Fruit fly (Drosophila melanogaster) whole organism, embryonic: Measurements from ENCODE around the gene CG43332.

Source experiments
- Awh ChIP-seq: fragments of 200-800 bp; sonication (Bioruptor generic); IDR thresholded peaks from 2 replicates; pipeline ENCODE4, ENCODE4 v1.3.6; 2022; ENCODE audit warnings: missing biosample characterization, missing genetic modification characterization
- Blimp-1 ChIP-seq: fragments of 200-800 bp; sonication (Bioruptor generic); optimal IDR thresholded peaks from 3 replicates; lab custom pipeline; 2018; ENCODE audit warnings: missing biosample characterization, missing genetic modification characterization, mild to moderate bottlenecking, moderate library complexity, missing genetic modification reagents
- CG11085 ChIP-seq: fragments of 200-800 bp; sonication (Bioruptor generic); IDR thresholded peaks from 2 replicates; pipeline ENCODE4 v1.3.6; 2022; ENCODE audit warnings: missing biosample characterization, missing genetic modification characterization
- CG11504 ChIP-seq: fragments of 200-800 bp; sonication (Bioruptor generic); optimal IDR thresholded peaks from 3 replicates; lab custom pipeline; 2019; ENCODE audit warnings: missing biosample characterization, mild to moderate bottlenecking, missing genetic modification characterization, moderate library complexity
- CG12659 ChIP-seq: fragments of 200-800 bp; sonication (Bioruptor generic); optimal IDR thresholded peaks from 3 replicates; lab custom pipeline; 2017; ENCODE audit warnings: mild to moderate bottlenecking, missing biosample characterization, missing genetic modification reagents, missing genetic modification characterization
- CG13424 ChIP-seq: fragments of 200-800 bp; sonication (Bioruptor generic); optimal IDR thresholded peaks from 2 replicates; lab custom pipeline; 2019; ENCODE audit warnings: missing biosample characterization, mild to moderate bottlenecking, missing genetic modification characterization, moderate library complexity
- CG14441 ChIP-seq: fragments of 200-800 bp; sonication (Bioruptor generic); IDR thresholded peaks from 2 replicates; pipeline ENCODE4 v1.3.6; 2022; ENCODE audit warnings: missing biosample characterization, missing genetic modification characterization
- CG1647 ChIP-seq: fragments of 200-800 bp; sonication (Bioruptor generic); optimal IDR thresholded peaks from 3 replicates; lab custom pipeline; 2016; ENCODE audit warnings: missing biosample characterization, missing genetic modification characterization
- CG30431 ChIP-seq: fragments of 200-800 bp; sonication (Bioruptor generic); optimal IDR thresholded peaks from 2 replicates; lab custom pipeline; 2017; ENCODE audit warnings: missing biosample characterization, missing genetic modification characterization
- CG3163 ChIP-seq: fragments of 200-800 bp; sonication (Bioruptor generic); optimal IDR thresholded peaks from 3 replicates; lab custom pipeline; 2016; ENCODE audit warnings: missing biosample characterization, missing genetic modification characterization
- CG34376 ChIP-seq: fragments of 200-800 bp; sonication (Bioruptor generic); optimal IDR thresholded peaks from 2 replicates; lab custom pipeline; 2018; ENCODE audit warnings: missing biosample characterization, mild to moderate bottlenecking, missing genetic modification characterization
- CG4707 ChIP-seq: fragments of 200-800 bp; sonication (Bioruptor generic); optimal IDR thresholded peaks from 2 replicates; lab custom pipeline; 2018; ENCODE audit warnings: missing biosample characterization, mild to moderate bottlenecking, missing genetic modification characterization, moderate library complexity
- Dad ChIP-seq: fragments of 200-800 bp; sonication (Bioruptor generic); optimal IDR thresholded peaks from 3 replicates; lab custom pipeline; 2016; ENCODE audit warnings: missing biosample characterization, missing genetic modification characterization
- Deaf1 ChIP-seq: fragments of 200-800 bp; optimal IDR thresholded peaks from 3 replicates; lab custom pipeline; 2019; ENCODE audit warnings: missing biosample characterization, mild to moderate bottlenecking, missing genetic modification characterization, moderate library complexity
- Dll ChIP-seq: fragments of 200-800 bp; sonication (Bioruptor generic); IDR thresholded peaks from 4 replicates; pipeline ENCODE4 v1.3.6; 2022; ENCODE audit warnings: missing biosample characterization, missing genetic modification characterization; ENCODE audit not compliant: partially characterized antibody
- Doc2 ChIP-seq: fragments of 200-800 bp; sonication (Bioruptor generic); IDR thresholded peaks from 2 replicates; pipeline ENCODE4 v1.3.6; 2022; ENCODE audit warnings: missing biosample characterization, missing genetic modification characterization
- Hr51 ChIP-seq, 2 experiments: fragments of 200-800 bp; sonication (Bioruptor generic); optimal IDR thresholded peaks; 2 replicates in 1 of 2; 3 replicates in 1 of 2; lab custom pipeline; 2016 to 2018; ENCODE audit warnings: missing biosample characterization in 2 of 2, missing genetic modification characterization in 2 of 2, mild to moderate bottlenecking in 1 of 2, moderate library complexity in 1 of 2
- Hr78 ChIP-seq, 2 experiments: fragments of 200-800 bp in 1 of 2; fragments of >200 bp in 1 of 2; sonication (Bioruptor generic) in 1 of 2; optimal IDR thresholded peaks; 2 replicates each; lab custom pipeline; 2017 to 2019; ENCODE audit warnings: missing biosample characterization in 2 of 2, missing genetic modification characterization in 2 of 2, mild to moderate bottlenecking in 1 of 2, moderate library complexity in 1 of 2
- Max ChIP-seq: fragments of 200-800 bp; sonication (Bioruptor generic); optimal IDR thresholded peaks from 2 replicates; lab custom pipeline; 2016; ENCODE audit warnings: missing biosample characterization, mild to moderate bottlenecking, missing genetic modification characterization
- NK7.1 ChIP-seq: fragments of 200-800 bp; sonication (Bioruptor generic); optimal IDR thresholded peaks from 3 replicates; lab custom pipeline; 2016; ENCODE audit warnings: missing biosample characterization, missing genetic modification characterization
- Sin3A ChIP-seq: fragments of >200 bp; optimal IDR thresholded peaks from 2 replicates; lab custom pipeline; 2018
- Trl ChIP-seq, 3 experiments: fragments of >200 bp in 2 of 3; fragments of 200-800 bp in 1 of 3; sonication (Bioruptor generic) in 1 of 3; optimal IDR thresholded peaks; 2 replicates in 1 of 3; 3 replicates in 2 of 3; lab custom pipeline; 2016 to 2017; ENCODE audit warnings: missing biosample characterization in 1 of 3, missing genetic modification characterization in 1 of 3
- ara ChIP-seq: fragments of 200-800 bp; sonication (Bioruptor generic); IDR thresholded peaks from 2 replicates; pipeline ENCODE4 v1.3.6; 2022; ENCODE audit warnings: missing biosample characterization, missing genetic modification characterization
- chinmo ChIP-seq: fragments of 200-800 bp; sonication (Bioruptor generic); IDR thresholded peaks from 4 replicates; pipeline ENCODE4 v1.3.6; 2022; ENCODE audit warnings: missing biosample characterization, missing genetic modification characterization; ENCODE audit not compliant: partially characterized antibody
- grn ChIP-seq: fragments of 200-800 bp; sonication (Bioruptor generic); optimal IDR thresholded peaks from 3 replicates; lab custom pipeline; 2017; ENCODE audit warnings: missing biosample characterization, missing genetic modification characterization
- ham ChIP-seq: fragments of 200-800 bp; sonication (Bioruptor generic); IDR thresholded peaks from 2 replicates; pipeline ENCODE4 v1.3.6; 2022; ENCODE audit warnings: missing biosample characterization, missing genetic modification characterization
- inv ChIP-seq: fragments of 200-800 bp; sonication (Bioruptor generic); IDR thresholded peaks from 2 replicates; pipeline ENCODE4 v1.3.6; 2022; ENCODE audit warnings: missing biosample characterization, missing genetic modification characterization; ENCODE audit not compliant: partially characterized antibody
- kah ChIP-seq: fragments of 200-800 bp; sonication (Bioruptor generic); optimal IDR thresholded peaks from 2 replicates; lab custom pipeline; 2018; ENCODE audit warnings: missing biosample characterization, mild to moderate bottlenecking, missing genetic modification characterization
- maf-S ChIP-seq: fragments of 200-800 bp; sonication (Bioruptor generic); optimal IDR thresholded peaks from 2 replicates; lab custom pipeline; 2016; ENCODE audit warnings: missing biosample characterization, missing genetic modification characterization
- oc ChIP-seq: fragments of 200-800 bp; sonication (Bioruptor generic); optimal IDR thresholded peaks from 2 replicates; lab custom pipeline; 2018; ENCODE audit warnings: missing biosample characterization, mild to moderate bottlenecking, missing genetic modification characterization, moderate library complexity
- pb ChIP-seq: fragments of 200-800 bp; sonication (Bioruptor generic); optimal IDR thresholded peaks from 3 replicates; lab custom pipeline; 2016; ENCODE audit warnings: missing biosample characterization, missing genetic modification characterization
- pita ChIP-seq: fragments of 200-800 bp; sonication (Bioruptor generic); optimal IDR thresholded peaks from 2 replicates; lab custom pipeline; 2017; ENCODE audit warnings: missing biosample characterization, mild to moderate bottlenecking, missing genetic modification characterization
- pros ChIP-seq: fragments of 200-800 bp; sonication (Bioruptor generic); optimal IDR thresholded peaks from 3 replicates; lab custom pipeline; 2019; ENCODE audit warnings: missing biosample characterization, mild to moderate bottlenecking, missing genetic modification characterization, moderate library complexity
- pzg ChIP-seq: fragments of 200-800 bp; sonication (Bioruptor generic); optimal IDR thresholded peaks from 3 replicates; lab custom pipeline; 2018; ENCODE audit warnings: missing biosample characterization, mild to moderate bottlenecking, missing genetic modification characterization, moderate library complexity
- ranshi ChIP-seq: fragments of 200-800 bp; sonication (Bioruptor generic); IDR thresholded peaks from 2 replicates; pipeline ENCODE4 v1.3.6; 2022; ENCODE audit warnings: missing biosample characterization, missing genetic modification characterization
- ro ChIP-seq: fragments of 200-800 bp; sonication (Bioruptor generic); IDR thresholded peaks from 2 replicates; pipeline ENCODE4 v1.3.6; 2022; ENCODE audit warnings: missing biosample characterization, missing genetic modification characterization
- sc ChIP-seq, 3 experiments: fragments of >200 bp in 2 of 3; fragments of 200-800 bp in 1 of 3; sonication (Bioruptor generic) in 1 of 3; optimal IDR thresholded peaks; 2 replicates in 2 of 3; 3 replicates in 1 of 3; lab custom pipeline; 2017; ENCODE audit warnings: mild to moderate bottlenecking in 1 of 3, missing biosample characterization in 1 of 3, missing genetic modification characterization in 1 of 3, missing genetic modification reagents in 1 of 3
- slp2 ChIP-seq: fragments of 200-800 bp; sonication (Bioruptor generic); optimal IDR thresholded peaks from 2 replicates; lab custom pipeline; 2016; ENCODE audit warnings: missing biosample characterization, missing genetic modification characterization
- tgo ChIP-seq: fragments of 200-800 bp; sonication (Bioruptor generic); IDR thresholded peaks from 3 replicates; pipeline ENCODE4 v1.3.6; 2022; ENCODE audit warnings: missing biosample characterization, missing genetic modification characterization
- vvl ChIP-seq: fragments of 200-800 bp; sonication (Bioruptor generic); IDR thresholded peaks from 2 replicates; pipeline ENCODE4 v1.3.6; 2022; ENCODE audit warnings: missing biosample characterization, missing genetic modification characterization
- zfh2 ChIP-seq: fragments of 200-800 bp; sonication (Bioruptor generic); optimal IDR thresholded peaks from 2 replicates; lab custom pipeline; 2016; ENCODE audit warnings: missing biosample characterization, missing genetic modification characterization

Gene CG43332

DNA sequence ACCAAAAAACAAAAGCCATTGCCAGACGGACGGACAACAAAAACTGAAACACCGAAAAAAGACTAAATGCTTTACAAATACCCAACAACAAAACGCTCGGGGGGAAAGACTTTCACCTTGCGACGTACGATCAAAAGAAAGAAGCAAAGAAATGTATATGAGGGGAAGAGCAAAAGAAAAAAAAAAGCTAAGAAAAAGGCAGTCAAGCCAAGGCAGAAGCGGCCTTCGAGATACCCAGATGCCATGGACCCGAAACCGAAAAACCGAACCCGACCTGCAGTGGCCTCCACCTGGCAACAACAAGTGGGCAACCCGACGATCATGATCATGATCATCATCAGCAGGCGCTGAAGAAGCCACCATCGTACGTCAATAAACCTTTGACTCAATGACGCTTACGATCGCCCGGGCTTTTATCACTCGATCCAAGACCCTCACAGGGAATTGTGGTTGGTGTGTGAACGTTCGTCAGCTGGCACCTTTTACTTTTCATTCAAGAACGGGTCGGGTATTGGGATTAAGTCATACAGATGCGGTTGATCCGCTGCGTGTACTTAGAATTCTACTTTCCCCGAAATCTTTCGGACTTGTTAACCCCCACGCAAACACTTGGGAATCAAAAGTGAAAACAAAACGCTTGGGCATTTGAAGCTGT is 20.0 kb upstream of the CG43332 start:
- TF ChIP-seq Sin3A (lab: Kevin White, UChicago): no peak
- no peak for TF ChIP-seq pzg
- no peak for TF ChIP-seq CG13424 (tag; lab: Kevin White, UChicago)
- TF ChIP-seq ro (GFP tag; lab: Robert Waterston, UW): no peak
- TF ChIP-seq CG4707 (GFP tag; lab: Kevin White, UChicago): no peak
- peak; percentile 1 for TF ChIP-seq grn
- peak in 1 of 2 experiments; percentile 65 for TF ChIP-seq Hr78 (GFP tag; optimal IDR thresholded peaks at IDR 0.05; lab: Kevin White, UChicago)
- 0 out of 2 replicates have a peak, but pooled peaks have one; percentile 13 for TF ChIP-seq ara (GFP tag; lab: Robert Waterston, UW)
- peak; percentile 99 for TF ChIP-seq pros (GFP tag; lab: Kevin White, UChicago)
- no peak for TF ChIP-seq kah (GFP tag; lab: Kevin White, UChicago)
- TF ChIP-seq Blimp-1 (GFP tag; lab: Kevin White, UChicago): peak; percentile 97
- no peak for TF ChIP-seq zfh2

DNA sequence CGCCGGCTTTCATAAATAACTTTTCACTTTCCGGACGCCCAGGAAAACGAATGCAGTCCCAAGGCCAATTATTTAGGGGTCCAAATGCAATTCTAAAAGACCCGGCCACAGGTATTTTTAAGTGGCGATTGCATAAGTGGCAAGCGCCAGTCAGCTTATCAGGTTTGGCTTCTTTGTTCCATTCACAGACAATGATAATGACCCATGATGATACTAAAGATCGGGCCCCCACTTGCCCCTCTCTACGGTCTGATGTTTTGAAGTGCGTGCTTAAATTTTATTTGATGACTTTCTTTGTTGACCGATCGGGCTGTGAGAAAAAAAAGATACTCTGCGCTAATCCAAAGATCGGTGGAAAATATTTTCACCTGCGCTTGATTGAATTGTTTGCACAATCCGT is 18.8 kb upstream of the CG43332 start:
- TF ChIP-seq maf-S (no peak), sc (optimal IDR thresholded peaks at IDR 0.05; lab: Kevin White, UChicago) (no peak), sc (GFP tag; optimal IDR thresholded peaks at IDR 0.05; lab: Kevin White, UChicago) (no peak), CG12659 (GFP tag; lab: Kevin White, UChicago) (no peak), oc (peak; percentile 71), Doc2 (GFP tag; lab: Robert Waterston, UW) (no peak), Blimp-1 (GFP tag; lab: Kevin White, UChicago) (peak; percentile 35), pb (no peak), ranshi (GFP tag; lab: Robert Waterston, UW) (no peak), CG1647 (no peak), Hr51 (GFP tag; optimal IDR thresholded peaks at IDR 0.05; lab: Kevin White, UChicago) (no peak)
- TF ChIP-seq, all 482 proteins: peak for 2

DNA sequence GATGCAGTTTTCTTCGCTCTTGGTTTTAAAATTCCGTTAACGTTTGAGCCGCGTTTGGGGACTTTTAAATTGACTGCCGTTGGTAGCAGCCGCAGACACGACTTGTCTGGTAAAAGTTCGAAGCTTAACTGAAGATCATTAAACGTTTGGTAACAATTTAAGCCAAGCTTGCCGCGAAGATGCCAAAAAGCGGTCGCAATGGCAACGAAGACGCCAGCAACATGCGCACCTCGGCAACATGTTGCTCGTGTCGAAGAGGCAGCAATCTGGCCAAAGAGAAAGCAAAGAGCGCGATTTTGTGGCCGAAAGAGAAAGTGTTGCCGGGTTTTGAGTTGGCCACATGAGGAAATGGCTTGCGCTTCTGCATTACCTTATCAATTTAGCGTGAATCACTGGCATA is 17.5 kb upstream of the CG43332 start, which contains the start of gene CG43333:
TSS of gene CG43333 (minus strand) at position 134 of the 400 bp plus-strand sequence.
- TF ChIP-seq Dll: no peak
- TF ChIP-seq CG34376 (GFP tag; lab: Kevin White, UChicago): no peak
- TF ChIP-seq CG11504 (tag; lab: Kevin White, UChicago): peak; percentile 98
- TF ChIP-seq CG11085 (GFP tag; lab: Robert Waterston, UW): no peak
- TF ChIP-seq Blimp-1 (GFP tag; lab: Kevin White, UChicago): peak; percentile 47
- no peak for TF ChIP-seq NK7.1 (GFP tag; lab: Kevin White, UChicago)
- no peak for TF ChIP-seq Dad
- TF ChIP-seq Awh (GFP tag; lab: Robert Waterston, UW): 0 out of 2 replicates have a peak, but pooled peaks have one; percentile 19
- peak; percentile 16 for TF ChIP-seq oc
- TF ChIP-seq ham (GFP tag; lab: Robert Waterston, UW): no peak
- peak; percentile 52; the same call in 1 of the 2 replicates for TF ChIP-seq vvl (GFP tag; lab: Robert Waterston, UW)
- peak in 1 of 2 experiments; percentile 22 for TF ChIP-seq Trl (optimal IDR thresholded peaks at IDR 0.05; lab: Kevin White, UChicago)
- TF ChIP-seq Trl (GFP tag; optimal IDR thresholded peaks at IDR 0.05; lab: Kevin White, UChicago): no peak
- 0 out of 4 replicates have a peak, but pooled peaks have one; percentile 40 for TF ChIP-seq chinmo (GFP tag; lab: Robert Waterston, UW)
- TF ChIP-seq CG3163 (GFP tag; lab: Kevin White, UChicago): peak; percentile 66

DNA sequence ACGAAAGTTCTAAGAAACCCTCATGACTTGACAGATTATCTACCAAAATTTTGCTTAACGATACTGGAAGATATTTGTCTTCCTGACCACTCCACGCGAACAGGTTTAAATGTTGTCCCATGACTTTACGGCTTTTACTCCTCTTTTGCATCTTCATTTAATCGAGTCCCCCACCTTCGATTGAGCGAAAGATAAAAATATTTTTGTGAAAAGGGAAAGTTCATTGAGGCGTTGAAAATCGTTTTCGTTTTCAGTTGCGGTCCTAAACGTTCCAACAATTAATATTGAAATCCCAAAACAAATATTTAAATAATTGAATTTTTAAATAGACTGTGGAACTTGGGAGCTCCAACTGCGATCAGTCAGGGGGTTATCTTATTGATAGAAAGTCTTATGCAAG is 16.4 kb upstream of the CG43332 start:
- TF ChIP-seq CG30431 (GFP tag; lab: Kevin White, UChicago) (no peak), CG14441 (GFP tag; lab: Robert Waterston, UW) (no peak), Deaf1 (tag; lab: Kevin White, UChicago) (no peak), pita (GFP tag; lab: Kevin White, UChicago) (no peak), inv (GFP tag; lab: Robert Waterston, UW) (no peak), slp2 (GFP tag; lab: Kevin White, UChicago) (no peak), Blimp-1 (GFP tag; lab: Kevin White, UChicago) (peak; percentile 92), Max (GFP tag; lab: Kevin White, UChicago) (no peak), tgo (GFP tag; lab: Robert Waterston, UW) (no peak)
- TF ChIP-seq, all 482 proteins: peak for 1
